Worm (Caenorhabditis elegans): ENCODE data around the gene F17C11.22.

DNA sequence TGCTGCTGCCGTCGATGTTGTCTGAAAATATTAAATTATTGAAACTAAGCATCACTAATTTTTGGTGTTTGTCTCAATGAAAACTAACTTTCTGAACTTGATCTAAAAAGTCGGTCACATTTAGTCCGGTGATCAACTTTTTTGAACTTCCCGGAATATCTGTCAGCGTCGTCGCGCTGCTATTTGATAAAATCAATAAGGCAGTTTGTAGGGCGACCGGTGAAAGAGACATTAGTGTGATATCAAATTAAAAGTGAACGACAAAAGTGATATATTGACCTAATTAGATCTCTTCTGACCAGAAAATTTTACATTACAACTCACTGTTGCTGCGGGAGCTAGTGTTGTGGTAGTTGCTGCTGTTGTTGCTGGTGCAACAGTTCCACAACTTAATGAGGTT lies 960 bp upstream of the F17C11.22 start:
- no peak for TF ChIP-seq ama-1 (optimal IDR thresholded peaks at IDR 0.05)
- TF ChIP-seq flt-1 (GFP tag; IDR thresholded peaks at IDR 0.05): no peak
- no peak for TF ChIP-seq tbx-11 (GFP tag; IDR thresholded peaks at IDR 0.05)
- no peak for TF ChIP-seq aly-1 (tag; optimal IDR thresholded peaks at IDR 0.05)
- TF ChIP-seq hnd-1 (tag; optimal IDR thresholded peaks at IDR 0.05): no peak
- TF ChIP-seq scrt-1 (GFP tag; IDR thresholded peaks at IDR 0.05): no peak
- no peak for TF ChIP-seq sea-1 (GFP tag; conservative IDR thresholded peaks at IDR 0.05)
- TF ChIP-seq tra-4 (tag; optimal IDR thresholded peaks at IDR 0.05): no peak
- TF ChIP-seq ceh-36 (tag; optimal IDR thresholded peaks at IDR 0.05): no peak
- TF ChIP-seq ets-7 (tag; optimal IDR thresholded peaks at IDR 0.05): no peak
- TF ChIP-seq F13C5.2 (tag; optimal IDR thresholded peaks at IDR 0.05): no peak
- no peak for TF ChIP-seq hmg-4 (GFP tag; optimal IDR thresholded peaks at IDR 0.05)
- no peak for TF ChIP-seq pes-1 (GFP tag; IDR thresholded peaks at IDR 0.05)
- TF ChIP-seq tbx-37 (GFP tag; conservative IDR thresholded peaks at IDR 0.05): no peak

Data from whole organism, early embryonic.